Fruit fly (Drosophila melanogaster): ENCODE results near the gene Pxt.

The Pxt gene

dm6 chr3R:17712623-17713521 lies 6.4 kb upstream of the Pxt start (continued):
- no peak for TF ChIP-seq shn (GFP tag; optimal IDR thresholded peaks at IDR 0.05)
- no peak for TF ChIP-seq esg (GFP tag; conservative IDR thresholded peaks at IDR 0.05)
- no peak for TF ChIP-seq fu2 (GFP tag; optimal IDR thresholded peaks at IDR 0.05)
- no peak for TF ChIP-seq CG31388 (GFP tag; optimal IDR thresholded peaks at IDR 0.05)
- no peak for TF ChIP-seq lov (optimal IDR thresholded peaks at IDR 0.05)
- TF ChIP-seq lov (GFP tag; IDR thresholded peaks at IDR 0.05), result no peak
- no peak for TF ChIP-seq hbn (GFP tag; IDR thresholded peaks at IDR 0.05; ENCODE audit: partially characterized antibody)
- TF ChIP-seq CG8478 (optimal IDR thresholded peaks at IDR 0.05), result no peak
- peak; percentile 30 for TF ChIP-seq Vsx1 (GFP tag; optimal IDR thresholded peaks at IDR 0.05)
- no peak for TF ChIP-seq dimm (GFP tag; IDR thresholded peaks at IDR 0.05)
- no peak for TF ChIP-seq da (GFP tag; optimal IDR thresholded peaks at IDR 0.05)
- no peak for TF ChIP-seq lbe (GFP tag; optimal IDR thresholded peaks at IDR 0.05)
- TF ChIP-seq HmgZ (tag; optimal IDR thresholded peaks at IDR 0.05), result no peak
- TF ChIP-seq Pdp1 (GFP tag; optimal IDR thresholded peaks at IDR 0.05), result peak in 1 of 2 experiments; percentile 51
- TF ChIP-seq lola (GFP tag; optimal IDR thresholded peaks at IDR 0.05), result peak in 1 of 3 experiments; percentile 2
- TF ChIP-seq disco-r (GFP tag; optimal IDR thresholded peaks at IDR 0.05), result no peak
- peak; percentile 97 for TF ChIP-seq CG4360 (GFP tag; IDR thresholded peaks at IDR 0.05)
- TF ChIP-seq Hr78 (GFP tag; optimal IDR thresholded peaks at IDR 0.05), result no peak
- 0 out of 3 replicates have a peak, but pooled peaks have one; percentile 18 for TF ChIP-seq Opbp (GFP tag; IDR thresholded peaks at IDR 0.05; ENCODE audit: partially characterized antibody)
- TF ChIP-seq CG13424 (tag; optimal IDR thresholded peaks at IDR 0.05), result no peak
- no peak for TF ChIP-seq Camta (GFP tag; optimal IDR thresholded peaks at IDR 0.05)
- no peak for TF ChIP-seq H2.0 (GFP tag; IDR thresholded peaks at IDR 0.05)
- TF ChIP-seq cg (GFP tag; optimal IDR thresholded peaks at IDR 0.05), result peak; percentile 57

DNA sequence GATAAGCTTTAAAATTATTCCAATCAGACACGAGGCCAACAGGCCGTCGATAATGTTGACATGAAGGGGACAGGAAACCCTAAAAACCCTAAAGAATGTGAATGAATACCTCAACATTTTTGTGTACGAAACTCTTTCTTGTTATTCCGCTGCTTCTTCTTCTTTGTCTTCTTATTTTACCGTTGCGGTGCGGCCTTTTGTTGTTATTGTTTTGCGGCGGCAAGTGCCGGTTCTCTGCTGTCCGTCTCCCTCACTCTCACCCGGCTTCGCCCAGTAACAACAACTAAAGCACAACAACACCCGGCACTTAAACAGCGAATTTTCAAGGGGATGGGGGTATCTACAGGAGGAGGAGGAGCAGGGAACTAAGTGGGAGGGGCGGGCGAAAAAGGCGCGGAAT lies 4.9 kb upstream of the Pxt start:
- peak; percentile 65 for TF ChIP-seq kni (GFP tag; optimal IDR thresholded peaks at IDR 0.05)
- TF ChIP-seq en (GFP tag; optimal IDR thresholded peaks at IDR 0.05), result no peak
- no peak for TF ChIP-seq abd-A (tag; optimal IDR thresholded peaks at IDR 0.05)
- peak; percentile 72 for TF ChIP-seq CG17385 (GFP tag; optimal IDR thresholded peaks at IDR 0.05)
- TF ChIP-seq CG4360 (GFP tag; IDR thresholded peaks at IDR 0.05), result peak; percentile 64; the same call in 1 of the 2 replicates
- TF ChIP-seq H15 (GFP tag; IDR thresholded peaks at IDR 0.05), result no peak
- no peak for TF ChIP-seq CG2202 (tag; optimal IDR thresholded peaks at IDR 0.05)
- TF ChIP-seq CG34422 (GFP tag; IDR thresholded peaks at IDR 0.05), result peak; percentile 11; the same call in 1 of the 3 replicates
- no peak for TF ChIP-seq Doc2 (GFP tag; IDR thresholded peaks at IDR 0.05)
- no peak for TF ChIP-seq kah (GFP tag; optimal IDR thresholded peaks at IDR 0.05)
- peak in 1 of 2 experiments; percentile 18 for TF ChIP-seq insv (GFP tag; optimal IDR thresholded peaks at IDR 0.05)
- peak; percentile 65 for TF ChIP-seq sd (tag; optimal IDR thresholded peaks at IDR 0.05)
- no peak for TF ChIP-seq ro (GFP tag; IDR thresholded peaks at IDR 0.05)
- TF ChIP-seq dan (GFP tag; IDR thresholded peaks at IDR 0.05), result no peak
- TF ChIP-seq so (GFP tag; IDR thresholded peaks at IDR 0.05), result no peak
- no peak for TF ChIP-seq rib (GFP tag; IDR thresholded peaks at IDR 0.05)
- no peak for TF ChIP-seq CG2712 (tag; optimal IDR thresholded peaks at IDR 0.05)
- TF ChIP-seq CG6791 (GFP tag; IDR thresholded peaks at IDR 0.05; ENCODE audit: partially characterized antibody), result peak; percentile 45; the same call in 1 of the 3 replicates
- TF ChIP-seq CG1832 (GFP tag; optimal IDR thresholded peaks at IDR 0.05), result peak; percentile 32
- no peak for TF ChIP-seq inv (GFP tag; IDR thresholded peaks at IDR 0.05; ENCODE audit: partially characterized antibody)

All from whole organism, embryonic.